Fruit fly (Drosophila melanogaster) Kc167 (cell line): ENCODE data around the gene PH4alphaNE3.

Source experiments
- Sin3A ChIP-seq: fragments of >200 bp; optimal IDR thresholded peaks from 2 replicates; lab custom pipeline; 2018; ENCODE audit warnings: missing external identifiers
- h ChIP-seq: fragments of >200 bp; optimal IDR thresholded peaks from 3 replicates; lab custom pipeline; 2018; ENCODE audit warnings: missing external identifiers
- insv ChIP-seq: fragments of >200 bp; optimal IDR thresholded peaks from 3 replicates; lab custom pipeline; 2018; ENCODE audit warnings: missing external identifiers
- psq ChIP-seq: fragments of >200 bp; optimal IDR thresholded peaks from 2 replicates; lab custom pipeline; 2017; ENCODE audit warnings: missing external identifiers
- ttk ChIP-seq: sonication (Bioruptor generic); optimal IDR thresholded peaks from 2 replicates; lab custom pipeline; 2017; ENCODE audit warnings: missing external identifiers

DNA sequence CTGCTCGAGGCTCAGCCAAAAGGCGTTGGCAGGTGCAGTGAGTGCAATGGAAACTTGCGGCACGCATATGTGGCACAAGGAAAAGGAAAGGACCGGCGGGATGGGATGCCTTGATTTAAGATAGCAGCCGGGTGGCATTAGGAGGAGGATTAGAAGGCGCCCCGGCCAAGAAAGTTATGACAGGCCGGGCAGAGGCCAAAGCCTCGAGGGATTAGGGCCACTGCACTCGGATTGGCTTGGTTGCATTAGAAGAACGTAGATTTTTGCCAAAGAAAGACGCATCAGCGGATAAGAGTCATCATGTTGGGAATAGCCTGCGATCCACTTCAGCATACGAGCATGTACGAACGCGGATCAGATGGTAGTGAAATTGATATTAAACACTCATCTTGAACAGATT lies 7.3 kb upstream of the PH4alphaNE3 start, which contains the start of gene CG31019:
- TF ChIP-seq h (lab: Kevin White, UChicago) (no peak), ttk (no peak), psq (lab: Kevin White, UChicago) (no peak), Sin3A (no peak), insv (lab: Kevin White, UChicago) (no peak)
